Worm (Caenorhabditis elegans): ENCODE results near the gene bkip-1.

bkip-1 gene

DNA sequence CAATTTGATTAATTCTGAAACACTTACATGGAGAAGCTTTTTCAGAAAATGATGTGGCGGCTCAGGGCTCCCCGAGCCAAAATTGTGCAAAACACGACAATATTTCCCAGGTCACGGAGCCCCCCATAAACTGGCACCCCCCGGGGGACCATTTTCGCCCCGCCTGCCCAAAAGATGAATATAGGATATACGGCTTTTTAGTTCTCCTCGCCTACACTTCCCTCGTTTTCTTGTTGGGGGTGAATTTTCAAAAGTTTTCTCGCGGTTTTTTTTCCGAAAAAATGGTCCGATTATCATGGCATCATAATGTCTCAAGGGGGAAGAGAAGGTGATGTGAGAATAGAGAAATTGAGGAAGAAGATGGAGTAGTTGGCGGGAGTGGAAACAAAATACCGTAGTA is 21.0 kb downstream of the bkip-1 start, which contains the start of gene K09E4.4:
Gene K09E4.4, minus strand, starts transcription at position 101 of the 400 bp plus-strand sequence.
- TF ChIP-seq nhr-67 (tag; optimal IDR thresholded peaks at IDR 0.05), result no peak
- no peak for TF ChIP-seq jun-1 (tag; optimal IDR thresholded peaks at IDR 0.05)
- no peak for TF ChIP-seq sea-2 (GFP tag; optimal IDR thresholded peaks at IDR 0.05)
- no peak for TF ChIP-seq unc-39 (tag; optimal IDR thresholded peaks at IDR 0.05)
- peak; percentile 2 for TF ChIP-seq lin-39 (tag; optimal IDR thresholded peaks at IDR 0.05)
- no peak for TF ChIP-seq aly-2 (tag; optimal IDR thresholded peaks at IDR 0.05)

DNA sequence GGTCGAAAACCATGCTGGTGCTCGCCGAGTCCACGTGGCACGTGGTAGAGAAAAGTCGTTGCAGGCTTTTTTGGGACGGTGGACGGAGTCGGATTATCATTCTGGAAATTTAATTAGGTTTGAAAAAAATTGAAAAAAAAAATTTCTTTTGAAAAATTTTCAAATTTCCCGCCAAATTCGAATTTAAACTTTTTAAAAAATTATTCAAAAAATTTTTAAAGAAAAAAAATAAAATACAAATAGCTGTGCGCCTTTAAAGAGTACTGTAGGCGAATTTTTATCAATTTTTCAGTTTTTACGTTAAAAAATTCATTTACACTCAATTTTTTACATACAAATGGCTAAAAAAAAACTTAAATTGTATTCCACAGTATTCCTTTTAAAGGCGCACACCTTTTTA is 25.8 kb downstream of the bkip-1 start, which contains the start of gene K09E4.3:
Gene K09E4.3, minus strand, starts transcription at position 101 of the 400 bp plus-strand sequence.
- TF ChIP-seq nhr-76 (tag; optimal IDR thresholded peaks at IDR 0.05) (no peak), pqm-1 (tag; optimal IDR thresholded peaks at IDR 0.05) (no peak), nhr-23 (tag; optimal IDR thresholded peaks at IDR 0.05) (no peak), unc-62 (GFP tag; optimal IDR thresholded peaks at IDR 0.05) (no peak), mml-1 (tag; optimal IDR thresholded peaks at IDR 0.05) (no peak), eor-1 (tag; optimal IDR thresholded peaks at IDR 0.05) (no peak), daf-12 (tag; optimal IDR thresholded peaks at IDR 0.05) (no peak), elt-1 (tag; optimal IDR thresholded peaks at IDR 0.05) (no peak), egl-27 (tag; optimal IDR thresholded peaks at IDR 0.05) (no peak), aly-2 (tag; optimal IDR thresholded peaks at IDR 0.05) (no peak), R02D3.7 (tag; optimal IDR thresholded peaks at IDR 0.05) (no peak), nhr-11 (tag; optimal IDR thresholded peaks at IDR 0.05) (no peak), ceh-16 (tag; optimal IDR thresholded peaks at IDR 0.05) (no peak), ztf-4 (tag; optimal IDR thresholded peaks at IDR 0.05) (no peak), nhr-237 (tag; optimal IDR thresholded peaks at IDR 0.05) (no peak)

DNA sequence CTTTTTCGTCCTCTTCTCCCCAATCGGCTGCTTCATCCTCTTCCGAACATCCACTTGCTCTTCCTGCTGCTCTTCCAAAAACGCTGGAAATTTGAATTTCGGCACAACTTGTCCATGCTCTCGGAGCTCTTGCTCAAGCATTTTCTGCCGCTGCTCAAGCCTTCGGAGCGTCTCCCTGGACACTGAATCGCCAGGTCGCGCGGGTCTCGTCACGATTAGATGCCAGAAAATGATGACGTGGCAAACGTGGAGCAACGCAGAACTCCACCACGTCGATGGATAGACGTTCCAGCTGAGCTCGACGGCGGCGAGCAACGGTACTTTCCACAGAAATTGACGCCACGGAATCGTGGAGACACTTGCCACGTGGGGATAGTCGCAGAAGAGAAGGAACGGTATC is 28.1 kb downstream of the bkip-1 start:
- TF ChIP-seq hmg-11 (tag; optimal IDR thresholded peaks at IDR 0.05) (no peak), nhr-28 (tag; optimal IDR thresholded peaks at IDR 0.05) (no peak), snpc-4 (tag; optimal IDR thresholded peaks at IDR 0.05) (no peak), R02D3.7 (tag; optimal IDR thresholded peaks at IDR 0.05) (no peak), fkh-10 (GFP tag; optimal IDR thresholded peaks at IDR 0.05) (no peak), elt-1 (tag; optimal IDR thresholded peaks at IDR 0.05) (no peak), ZK546.5 (tag; optimal IDR thresholded peaks at IDR 0.05) (no peak), fos-1 (tag; optimal IDR thresholded peaks at IDR 0.05) (no peak), pha-4 (tag; optimal IDR thresholded peaks at IDR 0.05) (no peak), mdl-1 (tag; optimal IDR thresholded peaks at IDR 0.05) (no peak), elt-3 (tag; optimal IDR thresholded peaks at IDR 0.05) (no peak)

DNA sequence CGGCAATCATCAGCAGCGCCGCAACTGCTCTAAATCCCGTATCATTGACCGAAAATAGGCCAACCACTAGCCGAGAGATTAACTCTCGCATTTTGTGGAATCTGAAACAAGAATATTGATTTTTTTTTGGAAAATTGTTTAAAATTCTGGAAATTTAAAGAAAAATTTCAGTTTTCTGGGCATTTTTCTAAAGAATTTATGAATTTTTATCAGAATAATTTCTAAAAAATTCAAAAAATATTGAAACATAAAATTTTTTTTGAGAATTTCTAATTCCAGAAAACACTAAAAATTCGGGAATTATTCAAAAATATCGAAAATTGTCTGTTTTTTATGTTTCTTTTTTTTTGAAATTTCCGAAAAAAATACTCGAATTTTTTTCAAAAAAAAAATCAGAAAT is 31.7 kb downstream of the bkip-1 start, which contains the start of gene algn-3:
Gene algn-3, minus strand, starts transcription at position 101 of the 400 bp plus-strand sequence.
- TF ChIP-seq ZK546.5 (tag; optimal IDR thresholded peaks at IDR 0.05) (no peak), mml-1 (tag; optimal IDR thresholded peaks at IDR 0.05) (no peak), nhr-12 (tag; optimal IDR thresholded peaks at IDR 0.05) (no peak), ztf-4 (tag; optimal IDR thresholded peaks at IDR 0.05) (no peak), nhr-77 (tag; optimal IDR thresholded peaks at IDR 0.05) (no peak), elt-3 (tag; optimal IDR thresholded peaks at IDR 0.05) (no peak), nhr-43 (tag; optimal IDR thresholded peaks at IDR 0.05; ENCODE audit: poor library complexity, severe bottlenecking) (no peak), fkh-2 (tag; optimal IDR thresholded peaks at IDR 0.05) (no peak), elt-2 (tag; optimal IDR thresholded peaks at IDR 0.05) (no peak), nhr-11 (tag; optimal IDR thresholded peaks at IDR 0.05) (no peak), nhr-76 (tag; optimal IDR thresholded peaks at IDR 0.05) (no peak), egl-27 (tag; optimal IDR thresholded peaks at IDR 0.05) (no peak), pha-4 (tag; optimal IDR thresholded peaks at IDR 0.05) (no peak), tbx-2 (tag; optimal IDR thresholded peaks at IDR 0.05) (no peak), ceh-28 (tag; optimal IDR thresholded peaks at IDR 0.05) (no peak), ama-1 (optimal IDR thresholded peaks at IDR 0.05) (no peak), nhr-25 (tag; optimal IDR thresholded peaks at IDR 0.05) (no peak)
